Fruit fly (Drosophila melanogaster) whole organism, embryonic: ENCODE data around the gene Tgt.

Experiments used
- CG11085 ChIP-seq: fragments of 200-800 bp; sonication (Bioruptor generic); IDR thresholded peaks from 2 replicates; pipeline ENCODE4 v1.3.6; 2022; ENCODE audit warnings: missing biosample characterization, missing genetic modification characterization
- CG11398 ChIP-seq: fragments of 200-800 bp; sonication (Bioruptor generic); optimal IDR thresholded peaks from 2 replicates; lab custom pipeline; 2016; ENCODE audit warnings: missing biosample characterization, missing genetic modification characterization
- CG12104 ChIP-seq: fragments of 200-800 bp; sonication (Bioruptor generic); optimal IDR thresholded peaks from 3 replicates; lab custom pipeline; 2016; ENCODE audit warnings: missing biosample characterization, missing genetic modification characterization
- CG13894 ChIP-seq: fragments of 200-800 bp; sonication (Bioruptor generic); optimal IDR thresholded peaks from 3 replicates; lab custom pipeline; 2018; ENCODE audit warnings: missing biosample characterization, mild to moderate bottlenecking, missing genetic modification characterization, moderate library complexity
- CG14860 ChIP-seq: fragments of 200-800 bp; sonication (Bioruptor generic); IDR thresholded peaks from 3 replicates; pipeline ENCODE4 v1.3.6; 2022; ENCODE audit warnings: missing biosample characterization, missing genetic modification characterization; ENCODE audit not compliant: partially characterized antibody
- CG14965 ChIP-seq: fragments of 200-800 bp; sonication (Bioruptor generic); optimal IDR thresholded peaks from 2 replicates; lab custom pipeline; 2016; ENCODE audit warnings: missing biosample characterization, missing genetic modification characterization, borderline replicate concordance
- CG15011 ChIP-seq: fragments of 200-800 bp; sonication (Bioruptor generic); optimal IDR thresholded peaks from 3 replicates; lab custom pipeline; 2018; ENCODE audit warnings: missing biosample characterization, mild to moderate bottlenecking, missing genetic modification characterization
- CG15269 ChIP-seq: fragments of 200-800 bp; sonication (Bioruptor generic); optimal IDR thresholded peaks from 2 replicates; lab custom pipeline; 2018; ENCODE audit warnings: missing biosample characterization, mild to moderate bottlenecking, missing genetic modification characterization, moderate library complexity
- CG17359 ChIP-seq: fragments of 200-800 bp; sonication (Bioruptor generic); optimal IDR thresholded peaks from 3 replicates; lab custom pipeline; 2018; ENCODE audit warnings: missing biosample characterization, mild to moderate bottlenecking, missing genetic modification characterization, moderate library complexity
- CG17612 ChIP-seq: fragments of 200-800 bp; sonication (Bioruptor generic); IDR thresholded peaks from 2 replicates; pipeline ENCODE4 v1.3.6; 2022; ENCODE audit warnings: missing biosample characterization, missing genetic modification characterization
- CG2712 ChIP-seq: fragments of 200-800 bp; optimal IDR thresholded peaks from 3 replicates; lab custom pipeline; 2019; ENCODE audit warnings: missing biosample characterization, mild to moderate bottlenecking, missing genetic modification characterization, moderate library complexity
- CG32772 ChIP-seq: fragments of 200-800 bp; sonication (Bioruptor generic); IDR thresholded peaks from 2 replicates; pipeline ENCODE4 v1.3.6; 2022; ENCODE audit warnings: missing biosample characterization, missing genetic modification characterization
- CG33557 ChIP-seq: fragments of 200-800 bp; sonication (Bioruptor generic); optimal IDR thresholded peaks from 2 replicates; lab custom pipeline; 2019; ENCODE audit warnings: missing biosample characterization, mild to moderate bottlenecking, missing genetic modification characterization, moderate library complexity
- CG43689 ChIP-seq: fragments of 200-800 bp; sonication (Bioruptor generic); IDR thresholded peaks from 2 replicates; pipeline ENCODE4 v1.3.6; 2022; ENCODE audit warnings: missing biosample characterization, missing genetic modification characterization
- CG6654 ChIP-seq: fragments of 200-800 bp; sonication (Bioruptor generic); optimal IDR thresholded peaks from 2 replicates; lab custom pipeline; 2017; ENCODE audit warnings: missing biosample characterization, mild to moderate bottlenecking, missing genetic modification characterization
- CG7745 ChIP-seq: fragments of 200-800 bp; sonication (Bioruptor generic); optimal IDR thresholded peaks from 2 replicates; lab custom pipeline; 2018; ENCODE audit warnings: missing biosample characterization, mild to moderate bottlenecking, missing genetic modification characterization, moderate library complexity
- CG9876 ChIP-seq: fragments of 200-800 bp; sonication (Bioruptor generic); optimal IDR thresholded peaks from 2 replicates; lab custom pipeline; 2016; ENCODE audit warnings: missing biosample characterization, missing genetic modification characterization
- Camta ChIP-seq: fragments of 200-800 bp; sonication (Bioruptor generic); optimal IDR thresholded peaks from 2 replicates; lab custom pipeline; 2016; ENCODE audit warnings: missing biosample characterization, missing genetic modification characterization
- CkIIα-i1 ChIP-seq: fragments of 200-800 bp; sonication (Bioruptor generic); IDR thresholded peaks from 2 replicates; pipeline ENCODE4 v1.3.6; 2022; ENCODE audit warnings: missing biosample characterization, missing genetic modification characterization
- E2f2 ChIP-seq: fragments of 200-800 bp; sonication (Bioruptor generic); IDR thresholded peaks from 2 replicates; pipeline ENCODE4 v1.3.6; 2022; ENCODE audit warnings: missing biosample characterization, missing genetic modification characterization
- Gsc ChIP-seq: fragments of 200-800 bp; sonication (Bioruptor generic); IDR thresholded peaks from 2 replicates; pipeline ENCODE4 v1.3.6; 2022; ENCODE audit warnings: missing biosample characterization, missing genetic modification characterization
- HLH4C ChIP-seq: fragments of 200-800 bp; sonication (Bioruptor generic); IDR thresholded peaks from 3 replicates; pipeline ENCODE4 v1.3.6; 2022; ENCODE audit warnings: missing biosample characterization, missing genetic modification characterization; ENCODE audit not compliant: partially characterized antibody
- Hmr ChIP-seq: fragments of 200-800 bp; sonication (Bioruptor generic); optimal IDR thresholded peaks from 3 replicates; lab custom pipeline; 2017; ENCODE audit warnings: mild to moderate bottlenecking, missing biosample characterization, missing genetic modification reagents, missing genetic modification characterization
- Sry-δ ChIP-seq: fragments of 200-800 bp; sonication (Bioruptor generic); optimal IDR thresholded peaks from 2 replicates; lab custom pipeline; 2016; ENCODE audit warnings: missing biosample characterization, missing genetic modification characterization
- Ssrp ChIP-seq: fragments of 200-800 bp; sonication (Bioruptor generic); optimal IDR thresholded peaks from 2 replicates; lab custom pipeline; 2018; ENCODE audit warnings: missing biosample characterization, mild to moderate bottlenecking, missing genetic modification characterization, moderate library complexity
- YL-1 ChIP-seq: fragments of 200-800 bp; sonication (Bioruptor generic); optimal IDR thresholded peaks from 3 replicates; lab custom pipeline; 2017; ENCODE audit warnings: missing biosample characterization, mild to moderate bottlenecking, missing genetic modification characterization
- ab ChIP-seq: fragments of 200-800 bp; sonication (Bioruptor generic); optimal IDR thresholded peaks from 2 replicates; lab custom pipeline; 2016; ENCODE audit warnings: missing biosample characterization, missing genetic modification characterization
- ara ChIP-seq: fragments of 200-800 bp; sonication (Bioruptor generic); IDR thresholded peaks from 2 replicates; pipeline ENCODE4 v1.3.6; 2022; ENCODE audit warnings: missing biosample characterization, missing genetic modification characterization
- cato ChIP-seq: fragments of 200-800 bp; sonication (Bioruptor generic); optimal IDR thresholded peaks from 2 replicates; lab custom pipeline; 2016; ENCODE audit warnings: missing biosample characterization, missing genetic modification characterization, borderline replicate concordance
- chif ChIP-seq, 2 experiments: fragments of 200-800 bp; sonication (Bioruptor generic); optimal IDR thresholded peaks; 3 replicates each; lab custom pipeline; 2016; ENCODE audit warnings: missing biosample characterization in 2 of 2, missing genetic modification characterization in 2 of 2
- danr ChIP-seq: fragments of 200-800 bp; sonication (Bioruptor generic); IDR thresholded peaks from 2 replicates; pipeline ENCODE4 v1.3.6; 2022; ENCODE audit warnings: missing biosample characterization, missing genetic modification characterization
- gcm ChIP-seq: fragments of 200-800 bp; sonication (Bioruptor generic); optimal IDR thresholded peaks from 2 replicates; lab custom pipeline; 2019; ENCODE audit warnings: missing biosample characterization, mild to moderate bottlenecking, missing genetic modification characterization, moderate library complexity
- gsb-n ChIP-seq: fragments of 200-800 bp; sonication (Bioruptor generic); optimal IDR thresholded peaks from 3 replicates; lab custom pipeline; 2018; ENCODE audit warnings: missing biosample characterization, mild to moderate bottlenecking, missing genetic modification characterization
- insv ChIP-seq, 2 experiments: fragments of 200-800 bp; sonication (Bioruptor generic); optimal IDR thresholded peaks; 3 replicates each; lab custom pipeline; 2016 to 2018; ENCODE audit warnings: missing biosample characterization in 2 of 2, missing genetic modification characterization in 2 of 2
- ken ChIP-seq: fragments of 200-800 bp; sonication (Bioruptor generic); IDR thresholded peaks from 3 replicates; pipeline ENCODE4 v1.3.6; 2022; ENCODE audit warnings: missing biosample characterization, missing genetic modification characterization
- lov ChIP-seq, 2 experiments: fragments of 200-800 bp in 1 of 2; fragments of >200 bp in 1 of 2; sonication (Bioruptor generic) in 1 of 2; IDR thresholded peaks in 1 of 2; optimal IDR thresholded peaks in 1 of 2; 2 replicates in 1 of 2; 3 replicates in 1 of 2; pipeline versions ENCODE4 v1.3.6 to Lab custom; 2017 to 2022; ENCODE audit warnings: missing biosample characterization in 1 of 2, missing genetic modification characterization in 1 of 2
- mam ChIP-seq: fragments of 200-800 bp; sonication (Bioruptor generic); optimal IDR thresholded peaks from 3 replicates; lab custom pipeline; 2016; ENCODE audit warnings: missing biosample characterization, missing genetic modification characterization
- mld ChIP-seq: fragments of 200-800 bp; sonication (Bioruptor generic); IDR thresholded peaks from 3 replicates; pipeline ENCODE4 v1.3.6; 2022; ENCODE audit warnings: missing biosample characterization, missing genetic modification characterization; ENCODE audit not compliant: partially characterized antibody
- nau ChIP-seq: fragments of 200-800 bp; sonication (Bioruptor generic); optimal IDR thresholded peaks from 3 replicates; lab custom pipeline; 2017; ENCODE audit warnings: missing biosample characterization, mild to moderate bottlenecking, missing genetic modification characterization, missing genetic modification reagents
- pan ChIP-seq, 4 experiments: fragments of >200 bp in 3 of 4; fragments of 200-800 bp in 1 of 4; sonication (Bioruptor generic) in 1 of 4; optimal IDR thresholded peaks in 3 of 4; IDR thresholded peaks in 1 of 4; 2 replicates each; pipeline versions ENCODE4 v1.3.6 to Lab custom; 2017 to 2022; ENCODE audit warnings: missing biosample characterization in 2 of 4, missing genetic modification characterization in 2 of 4, mixed read lengths in 1 of 4
- pfk ChIP-seq: fragments of 200-800 bp; sonication (Bioruptor generic); optimal IDR thresholded peaks from 2 replicates; lab custom pipeline; 2018; ENCODE audit warnings: missing biosample characterization, mild to moderate bottlenecking, missing genetic modification characterization, moderate library complexity
- pum ChIP-seq: fragments of 200-800 bp; sonication (Bioruptor generic); optimal IDR thresholded peaks from 2 replicates; lab custom pipeline; 2016; ENCODE audit warnings: missing biosample characterization, missing genetic modification characterization
- salm ChIP-seq: fragments of 200-800 bp; sonication (Bioruptor generic); optimal IDR thresholded peaks from 2 replicates; lab custom pipeline; 2018; ENCODE audit warnings: missing biosample characterization, mild to moderate bottlenecking, missing genetic modification characterization
- scrt ChIP-seq: fragments of 200-800 bp; sonication (Bioruptor generic); optimal IDR thresholded peaks from 2 replicates; lab custom pipeline; 2018; ENCODE audit warnings: missing biosample characterization, mild to moderate bottlenecking, missing genetic modification characterization, moderate library complexity
- shn ChIP-seq: fragments of 200-800 bp; sonication (Bioruptor generic); optimal IDR thresholded peaks from 3 replicates; lab custom pipeline; 2016; ENCODE audit warnings: missing biosample characterization, missing genetic modification characterization
- ssp ChIP-seq: fragments of 200-800 bp; sonication (Bioruptor generic); IDR thresholded peaks from 2 replicates; pipeline ENCODE4 v1.3.6; 2022; ENCODE audit warnings: missing biosample characterization, missing genetic modification characterization
- vnd ChIP-seq: fragments of 200-800 bp; sonication (Bioruptor generic); IDR thresholded peaks from 3 replicates; pipeline ENCODE4 v1.3.6; 2022; ENCODE audit warnings: missing biosample characterization, missing genetic modification characterization; ENCODE audit not compliant: partially characterized antibody
- wek ChIP-seq: fragments of 200-800 bp; sonication (Bioruptor generic); optimal IDR thresholded peaks from 3 replicates; lab custom pipeline; 2018; ENCODE audit warnings: missing biosample characterization, mild to moderate bottlenecking, missing genetic modification characterization, moderate library complexity

Gene Tgt

dm6 chr2L:1172704-1173107 lies 11.2 kb upstream of the Tgt start, which contains the start of the genes Charon and CG4887 (continued):
- TF ChIP-seq mam (peak; percentile 92), YL-1 (peak; percentile 85), danr (GFP tag; lab: Robert Waterston, UW) (peak; percentile 62; the same call in 1 of the 2 replicates), CG11398 (peak; percentile 67), pum (GFP tag; lab: Kevin White, UChicago) (peak; percentile 90), CG32772 (GFP tag; lab: Robert Waterston, UW) (peak; percentile 89), scrt (GFP tag; lab: Kevin White, UChicago) (no peak), CG17612 (GFP tag; lab: Robert Waterston, UW) (no peak), CG9876 (GFP tag; lab: Kevin White, UChicago) (peak; percentile 71), ken (GFP tag; lab: Robert Waterston, UW) (peak; percentile 77), CG12104 (GFP tag; lab: Kevin White, UChicago) (peak; percentile 68), ara (GFP tag; lab: Robert Waterston, UW) (peak; percentile 75; the same call in 1 of the 2 replicates), CG11085 (GFP tag; lab: Robert Waterston, UW) (peak; percentile 74), ab (peak; percentile 58), CG15011 (GFP tag; lab: Kevin White, UChicago) (no peak), pfk (GFP tag; lab: Kevin White, UChicago) (peak; percentile 22), CG17359 (tag; lab: Kevin White, UChicago) (no peak), CkIIα-i1 (GFP tag; lab: Robert Waterston, UW) (no peak), pan (optimal IDR thresholded peaks at IDR 0.05; lab: Kevin White, UChicago) (no peak), pan (GFP tag; optimal IDR thresholded peaks at IDR 0.05 in 1 of 2, IDR thresholded peaks at IDR 0.05 in 1 of 2) (peak in 1 of 2 experiments; percentile 83), Sry-δ (GFP tag; lab: Kevin White, UChicago) (peak; percentile 96), HLH4C (GFP tag; lab: Robert Waterston, UW) (peak; percentile 57; the same call in 2 of the 3 replicates), CG6654 (GFP tag; lab: Kevin White, UChicago) (peak; percentile 16), lov (optimal IDR thresholded peaks at IDR 0.05; lab: Kevin White, UChicago) (no peak), lov (GFP tag; IDR thresholded peaks at IDR 0.05; lab: Robert Waterston, UW) (peak; percentile 49; the same call in 1 of the 3 replicates), CG14965 (GFP tag; lab: Kevin White, UChicago) (no peak), Gsc (GFP tag; lab: Robert Waterston, UW) (peak; percentile 46; the same call in 1 of the 2 replicates), insv (GFP tag; optimal IDR thresholded peaks at IDR 0.05; lab: Kevin White, UChicago) (peak in 1 of 2 experiments; percentile 58), Hmr (peak; percentile 83), CG14860 (GFP tag; lab: Robert Waterston, UW) (peak; percentile 34; the same call in 1 of the 3 replicates), ssp (GFP tag; lab: Robert Waterston, UW) (peak; percentile 71), CG43689 (GFP tag; lab: Robert Waterston, UW) (no peak), mld (GFP tag; lab: Robert Waterston, UW) (no peak), Ssrp (tag; lab: Kevin White, UChicago) (peak; percentile 80), shn (peak; percentile 85), CG15269 (tag; lab: Kevin White, UChicago) (no peak), CG7745 (tag; lab: Kevin White, UChicago) (no peak), wek (GFP tag; lab: Kevin White, UChicago) (no peak), salm (peak; percentile 49), Camta (GFP tag; lab: Kevin White, UChicago) (peak; percentile 81), cato (GFP tag; lab: Kevin White, UChicago) (peak; percentile 79), CG2712 (tag; lab: Kevin White, UChicago) (peak; percentile 83), vnd (GFP tag; lab: Robert Waterston, UW) (peak; percentile 68), chif (GFP tag; optimal IDR thresholded peaks at IDR 0.05; lab: Kevin White, UChicago) (peak; percentile 75 to 84), CG13894 (peak; percentile 86), gcm (GFP tag; lab: Kevin White, UChicago) (no peak), CG33557 (GFP tag; lab: Kevin White, UChicago) (peak; percentile 82), gsb-n (tag; lab: Kevin White, UChicago) (no peak), nau (no peak), E2f2 (peak; percentile 65; the same call in 1 of the 2 replicates)
